Fruit fly (Drosophila melanogaster): ENCODE data around the gene CG3285.

Gene CG3285

DNA sequence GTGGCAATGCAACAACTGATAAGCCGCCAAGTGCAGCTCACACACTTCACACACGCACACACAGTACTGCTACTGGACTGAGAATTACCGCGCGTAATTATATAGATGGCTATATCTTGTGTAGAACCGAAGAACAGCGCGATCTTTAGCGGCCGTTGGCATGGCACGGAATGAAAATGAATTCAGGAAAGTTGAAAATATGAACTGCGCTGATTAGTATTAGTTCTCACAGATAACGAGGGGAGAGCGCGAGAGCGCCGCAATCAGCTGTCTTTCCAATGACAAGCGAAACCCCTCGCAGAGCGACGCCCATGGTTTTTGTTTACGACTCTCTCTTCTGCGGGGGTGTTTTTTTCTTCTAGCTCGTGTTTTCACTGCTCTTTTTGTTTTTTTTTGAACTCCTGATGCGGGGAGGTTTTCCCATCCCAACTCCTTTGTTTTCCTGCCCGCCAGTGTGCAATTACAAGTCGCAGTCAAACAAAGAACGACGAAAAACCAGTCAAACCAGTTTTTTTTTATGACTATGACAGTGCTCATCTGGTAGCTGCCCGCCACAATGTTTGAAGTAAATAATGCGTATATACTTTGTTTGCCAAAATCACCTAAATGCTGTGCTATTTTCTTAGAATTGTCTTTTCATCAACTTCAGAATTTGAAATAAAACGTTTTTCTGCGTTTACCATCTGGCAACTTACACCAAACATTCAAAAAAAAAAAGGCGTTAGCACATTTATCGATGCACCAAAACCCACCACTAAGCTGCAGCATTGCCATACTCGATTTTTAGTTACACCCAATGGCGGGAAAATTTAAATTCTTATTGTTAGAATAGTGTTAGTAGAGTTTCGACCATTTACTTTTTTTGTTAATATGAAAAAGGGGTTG, 27.5 kb upstream of the CG3285 start, which contains the start of gene CG9663 (continued):
- TF ChIP-seq Elba2 (GFP tag; optimal IDR thresholded peaks at IDR 0.05) (peak; percentile 66), mam (GFP tag; optimal IDR thresholded peaks at IDR 0.05) (no peak), CG7963 (GFP tag; IDR thresholded peaks at IDR 0.05; ENCODE audit: partially characterized antibody) (no peak), Usf (GFP tag; optimal IDR thresholded peaks at IDR 0.05) (no peak), unc-4 (GFP tag; IDR thresholded peaks at IDR 0.05; ENCODE audit: partially characterized antibody) (no peak), CG34422 (GFP tag; IDR thresholded peaks at IDR 0.05) (peak; percentile 67; the same call in 1 of the 3 replicates), Atf3 (GFP tag; optimal IDR thresholded peaks at IDR 0.05) (no peak), CG3726 (GFP tag; IDR thresholded peaks at IDR 0.05) (no peak), CG7556 (GFP tag; optimal IDR thresholded peaks at IDR 0.05) (no peak), CG4820 (GFP tag; optimal IDR thresholded peaks at IDR 0.05) (no peak), gem (tag; optimal IDR thresholded peaks at IDR 0.05) (peak; percentile 5), CG31388 (GFP tag; optimal IDR thresholded peaks at IDR 0.05) (no peak), mirr (GFP tag; optimal IDR thresholded peaks at IDR 0.05) (peak; percentile 67), lmd (GFP tag; IDR thresholded peaks at IDR 0.05) (peak; percentile 31; the same call in 1 of the 2 replicates), Bteb2 (GFP tag; optimal IDR thresholded peaks at IDR 0.05) (no peak), CG11560 (tag; IDR thresholded peaks at IDR 0.05) (peak; percentile 92), tna (GFP tag; IDR thresholded peaks at IDR 0.05; ENCODE audit: partially characterized antibody) (no peak), CG1832 (GFP tag; optimal IDR thresholded peaks at IDR 0.05) (no peak), Rfx (GFP tag; IDR thresholded peaks at IDR 0.05) (peak; percentile 52), Ets97D (GFP tag; optimal IDR thresholded peaks at IDR 0.05) (peak; percentile 53), Gug (GFP tag; IDR thresholded peaks at IDR 0.05) (peak; percentile 31; the same call in 1 of the 4 replicates), sc (optimal IDR thresholded peaks at IDR 0.05) (no peak), sc (GFP tag; optimal IDR thresholded peaks at IDR 0.05) (no peak), CG12104 (GFP tag; optimal IDR thresholded peaks at IDR 0.05) (no peak), Doc3 (GFP tag; IDR thresholded peaks at IDR 0.05; ENCODE audit: partially characterized antibody) (no peak), CG16863 (GFP tag; optimal IDR thresholded peaks at IDR 0.05) (no peak), zfh2 (GFP tag; optimal IDR thresholded peaks at IDR 0.05) (peak; percentile 24), sens-2 (GFP tag; IDR thresholded peaks at IDR 0.05) (no peak), CG10274 (GFP tag; optimal IDR thresholded peaks at IDR 0.05) (no peak), Sry-β (GFP tag; optimal IDR thresholded peaks at IDR 0.05) (no peak), Oaz (GFP tag; IDR thresholded peaks at IDR 0.05) (no peak), gsb (GFP tag; IDR thresholded peaks at IDR 0.05) (no peak), Scr (GFP tag; IDR thresholded peaks at IDR 0.05; ENCODE audit: partially characterized antibody) (0 out of 2 replicates have a peak, but pooled peaks have one; percentile 8), vvl (GFP tag; IDR thresholded peaks at IDR 0.05) (peak; percentile 37; the same call in 1 of the 2 replicates), z (GFP tag; IDR thresholded peaks at IDR 0.05) (no peak), pita (GFP tag; optimal IDR thresholded peaks at IDR 0.05) (no peak), gsb-n (tag; optimal IDR thresholded peaks at IDR 0.05) (no peak), jumu (GFP tag; optimal IDR thresholded peaks at IDR 0.05) (no peak), luna (GFP tag; optimal IDR thresholded peaks at IDR 0.05) (no peak), Stat92E (GFP tag; optimal IDR thresholded peaks at IDR 0.05) (peak in 1 of 3 experiments; percentile 59), Vsx1 (GFP tag; optimal IDR thresholded peaks at IDR 0.05) (no peak), D (optimal IDR thresholded peaks at IDR 0.05) (peak; percentile 66), D (GFP tag; optimal IDR thresholded peaks at IDR 0.05) (peak; percentile 8), ash1 (GFP tag; optimal IDR thresholded peaks at IDR 0.05) (peak; percentile 13), CG18764 (GFP tag; optimal IDR thresholded peaks at IDR 0.05) (no peak), grn (GFP tag; optimal IDR thresholded peaks at IDR 0.05) (peak; percentile 87), CG6765 (GFP tag; optimal IDR thresholded peaks at IDR 0.05) (peak; percentile 14), fu2 (GFP tag; optimal IDR thresholded peaks at IDR 0.05) (no peak), slp2 (GFP tag; optimal IDR thresholded peaks at IDR 0.05) (no peak), CG12744 (GFP tag; optimal IDR thresholded peaks at IDR 0.05) (no peak)

Data from whole organism, embryonic.